Fruit fly (Drosophila melanogaster): ENCODE measurements around the gene CG1806.

The CG1806 gene

dm6 chrX:12028825-12029514 lies 22.0 kb downstream of the CG1806 start, which contains the start of gene Usp7 (continued):
- TF ChIP-seq seq (GFP tag; IDR thresholded peaks at IDR 0.05) (no peak), CG33213 (GFP tag; optimal IDR thresholded peaks at IDR 0.05) (peak; percentile 29), cad (GFP tag; optimal IDR thresholded peaks at IDR 0.05) (no peak), CG2120 (GFP tag; optimal IDR thresholded peaks at IDR 0.05) (no peak), Hr39 (optimal IDR thresholded peaks at IDR 0.05) (no peak), CG32532 (GFP tag; IDR thresholded peaks at IDR 0.05) (peak; percentile 55; the same call in 1 of the 2 replicates), CG13424 (tag; optimal IDR thresholded peaks at IDR 0.05) (no peak), CG14014 (GFP tag; IDR thresholded peaks at IDR 0.05) (0 out of 2 replicates have a peak, but pooled peaks have one; percentile 11), CG4424 (GFP tag; optimal IDR thresholded peaks at IDR 0.05) (peak; percentile 0), sens (GFP tag) (peak; percentile 72), CG9437 (GFP tag; optimal IDR thresholded peaks at IDR 0.05) (peak; percentile 30), CG14860 (GFP tag; IDR thresholded peaks at IDR 0.05; ENCODE audit: partially characterized antibody) (peak; percentile 91), dpn (GFP tag; optimal IDR thresholded peaks at IDR 0.05) (peak in 1 of 2 experiments; percentile 35), crp (GFP tag; optimal IDR thresholded peaks at IDR 0.05) (peak in 1 of 2 experiments; percentile 61), CG8924 (tag; optimal IDR thresholded peaks at IDR 0.05) (peak; percentile 29), gcm (GFP tag; optimal IDR thresholded peaks at IDR 0.05) (peak; percentile 8), Mad (GFP tag; optimal IDR thresholded peaks at IDR 0.05) (peak; percentile 21), CG9727 (GFP tag; optimal IDR thresholded peaks at IDR 0.05) (peak; percentile 9), CG5245 (GFP tag; optimal IDR thresholded peaks at IDR 0.05) (no peak), chm (GFP tag; IDR thresholded peaks at IDR 0.05) (no peak), CG14710 (tag; optimal IDR thresholded peaks at IDR 0.05) (peak; percentile 56), CG7928 (GFP tag; optimal IDR thresholded peaks at IDR 0.05) (peak; percentile 86), MBD-R2 (GFP tag; IDR thresholded peaks at IDR 0.05) (peak; percentile 61), maf-S (GFP tag; optimal IDR thresholded peaks at IDR 0.05) (peak; percentile 2), B-H2 (GFP tag; optimal IDR thresholded peaks at IDR 0.05) (peak; percentile 8), CG4617 (GFP tag; optimal IDR thresholded peaks at IDR 0.05; ENCODE audit: borderline replicate concordance) (peak; percentile 26), caup (GFP tag; optimal IDR thresholded peaks at IDR 0.05; ENCODE audit: severe bottlenecking) (peak; percentile 15), CG10366 (GFP tag; IDR thresholded peaks at IDR 0.05) (no peak), Scr (GFP tag; IDR thresholded peaks at IDR 0.05; ENCODE audit: partially characterized antibody) (peak; percentile 91), tna (GFP tag; IDR thresholded peaks at IDR 0.05; ENCODE audit: partially characterized antibody) (peak; percentile 92)

- TF ChIP-seq tgo (GFP tag; IDR thresholded peaks at IDR 0.05): no peak
- peak; percentile 17; the same call in 1 of the 3 replicates for TF ChIP-seq row (GFP tag; IDR thresholded peaks at IDR 0.05)
- no peak for TF ChIP-seq Adf1 (GFP tag; IDR thresholded peaks at IDR 0.05)
- no peak for TF ChIP-seq az2 (GFP tag; optimal IDR thresholded peaks at IDR 0.05)
Observed at dm6 chrX:12031400-12031799, 24.4 kb downstream of the CG1806 start, which contains the start of gene Cyp311a1. Cyp311a1 (minus strand) TSS chrX:12031465.

- TF ChIP-seq CG6791 (GFP tag; IDR thresholded peaks at IDR 0.05; ENCODE audit: partially characterized antibody): no peak
- no peak for TF ChIP-seq ci (GFP tag; IDR thresholded peaks at IDR 0.05)
- no peak for TF ChIP-seq fu2 (GFP tag; optimal IDR thresholded peaks at IDR 0.05)
- no peak for TF ChIP-seq Dip3 (GFP tag; optimal IDR thresholded peaks at IDR 0.05)
- no peak for TF ChIP-seq HHEX (GFP tag; optimal IDR thresholded peaks at IDR 0.05)
- TF ChIP-seq CG16863 (GFP tag; optimal IDR thresholded peaks at IDR 0.05): no peak
- TF ChIP-seq slp2 (GFP tag; optimal IDR thresholded peaks at IDR 0.05): no peak
- TF ChIP-seq CG17612 (GFP tag; IDR thresholded peaks at IDR 0.05): peak; percentile 65; the same call in 1 of the 2 replicates
- TF ChIP-seq CG8290 (GFP tag; optimal IDR thresholded peaks at IDR 0.05): peak; percentile 78
- TF ChIP-seq CG8290 (tag; optimal IDR thresholded peaks at IDR 0.05): peak in 1 of 2 experiments; percentile 84
Observed at dm6 chrX:12032136-12032682, 25.2 kb downstream of the CG1806 start, which contains the start of gene Cyp318a1. Cyp318a1 (plus strand) TSS chrX:12032632.
